Worm (Caenorhabditis elegans): ENCODE data around the gene pezo-1.
"Not testable (repeated sequence)": the region's sequence is repeated elsewhere in the genome, so short reads cannot be mapped to it uniquely, and the experiment has no call there.

Gene pezo-1

DNA sequence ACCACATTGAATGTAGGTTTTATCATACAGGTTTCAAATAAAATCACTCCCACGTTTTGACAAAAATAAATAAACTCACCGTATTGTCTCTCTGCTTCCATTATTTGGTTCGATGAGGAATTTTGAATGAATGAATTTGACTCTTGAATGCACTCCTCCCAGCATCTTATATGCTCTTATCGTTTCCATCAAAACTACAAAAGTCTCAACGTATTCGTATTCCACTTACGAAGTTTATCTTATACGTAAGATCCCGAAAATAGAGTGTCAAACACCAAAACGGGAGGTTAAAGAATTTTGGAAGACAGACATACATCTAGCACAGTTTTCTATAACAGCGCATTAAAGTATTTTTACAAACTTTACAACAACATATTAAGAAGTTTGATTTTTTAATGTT lies 72.5 kb downstream of the pezo-1 start, which contains the start of gene nhr-264:
Gene nhr-264, minus strand, starts transcription at position 101 of the 400 bp plus-strand sequence.
- TF ChIP-seq dao-5, W03F9.2, him-1 (tag; optimal IDR thresholded peaks at IDR 0.05): not testable (repeated sequence)
